Worm (Caenorhabditis elegans) whole organism, L3 larva: Measurements from ENCODE around the gene gnrr-6.

Experiments
- R02D3.7 ChIP-seq: fragments of 150-350 bp; optimal IDR thresholded peaks from 2 replicates; lab custom pipeline; 2014; ENCODE audit warnings: missing biosample characterization, missing genetic modification characterization
- ZK546.5 ChIP-seq: sonication (generic microtip); optimal IDR thresholded peaks from 2 replicates; lab custom pipeline; 2017; ENCODE audit warnings: missing biosample characterization, missing genetic modification characterization
- aly-2 ChIP-seq: fragments of 150-350 bp; optimal IDR thresholded peaks from 2 replicates; lab custom pipeline; 2014; ENCODE audit warnings: missing biosample characterization, missing genetic modification characterization
- ceh-16 ChIP-seq: sonication (generic microtip); optimal IDR thresholded peaks from 2 replicates; lab custom pipeline; 2017; ENCODE audit warnings: missing biosample characterization, missing genetic modification characterization
- ceh-28 ChIP-seq: fragments of 150-350 bp; optimal IDR thresholded peaks from 2 replicates; lab custom pipeline; 2014; ENCODE audit warnings: missing biosample characterization, missing genetic modification reagents, missing genetic modification characterization
- ceh-82 ChIP-seq: fragments of 150-350 bp; optimal IDR thresholded peaks from 2 replicates; lab custom pipeline; 2014; ENCODE audit warnings: missing biosample characterization, missing genetic modification characterization
- egl-27 ChIP-seq: sonication (generic microtip); optimal IDR thresholded peaks from 4 replicates; lab custom pipeline; 2017; ENCODE audit warnings: missing biosample characterization, missing genetic modification reagents, missing genetic modification characterization
- egl-5 ChIP-seq: fragments of 150-350 bp; optimal IDR thresholded peaks from 2 replicates; lab custom pipeline; 2017; ENCODE audit warnings: missing biosample characterization, missing genetic modification reagents, missing genetic modification characterization, inconsistent platforms
- elt-1 ChIP-seq: fragments of 150-350 bp; optimal IDR thresholded peaks from 2 replicates; lab custom pipeline; 2014; ENCODE audit warnings: missing biosample characterization, missing genetic modification characterization
- elt-2 ChIP-seq: sonication (generic microtip); optimal IDR thresholded peaks from 2 replicates; lab custom pipeline; 2016; ENCODE audit warnings: missing genetic modification reagents, mild to moderate bottlenecking, missing genetic modification characterization, missing compliant biosample characterization
- elt-3 ChIP-seq, 3 experiments: fragments of 150-350 bp in 1 of 3; sonication (generic microtip) in 2 of 3; optimal IDR thresholded peaks; 2 replicates in 2 of 3; 4 replicates in 1 of 3; lab custom pipeline; 2014 to 2017; ENCODE audit warnings: missing biosample characterization in 3 of 3, missing genetic modification characterization in 3 of 3
- eor-1 ChIP-seq, 2 experiments: fragments of 150-350 bp; optimal IDR thresholded peaks; 2 replicates each; lab custom pipeline; 2014 to 2018; ENCODE audit warnings: missing biosample characterization in 2 of 2, missing genetic modification characterization in 2 of 2
- fkh-10 ChIP-seq: sonication (generic microtip); optimal IDR thresholded peaks from 2 replicates; lab custom pipeline; 2017; ENCODE audit warnings: missing biosample characterization, missing genetic modification reagents, missing genetic modification characterization
- fos-1 ChIP-seq: fragments of 150-350 bp; optimal IDR thresholded peaks from 2 replicates; lab custom pipeline; 2014; ENCODE audit warnings: missing biosample characterization, missing genetic modification characterization
- hmg-11 ChIP-seq: sonication (generic microtip); optimal IDR thresholded peaks from 2 replicates; lab custom pipeline; 2016; ENCODE audit warnings: missing genetic modification characterization, missing compliant biosample characterization
- jun-1 ChIP-seq: fragments of 150-350 bp; optimal IDR thresholded peaks from 2 replicates; lab custom pipeline; 2014; ENCODE audit warnings: missing biosample characterization, missing genetic modification reagents, missing genetic modification characterization
- lin-15B ChIP-seq: fragments of 150-350 bp; optimal IDR thresholded peaks from 2 replicates; lab custom pipeline; 2014; ENCODE audit warnings: missing biosample characterization, missing genetic modification characterization
- lin-39 ChIP-seq: fragments of 150-350 bp; optimal IDR thresholded peaks from 2 replicates; lab custom pipeline; 2018; ENCODE audit warnings: missing biosample characterization, missing genetic modification reagents, missing genetic modification characterization
- lsy-12 ChIP-seq: sonication (generic microtip); optimal IDR thresholded peaks from 2 replicates; lab custom pipeline; 2016; ENCODE audit warnings: mild to moderate bottlenecking, missing genetic modification characterization, missing compliant biosample characterization
- mdl-1 ChIP-seq: fragments of 150-350 bp; optimal IDR thresholded peaks from 2 replicates; lab custom pipeline; 2014; ENCODE audit warnings: missing biosample characterization, missing genetic modification characterization
- mml-1 ChIP-seq: fragments of 150-350 bp; sonication (generic microtip); optimal IDR thresholded peaks from 3 replicates; lab custom pipeline; 2014; ENCODE audit warnings: missing biosample characterization, missing genetic modification characterization
- nfya-1 ChIP-seq: sonication (generic microtip); optimal IDR thresholded peaks from 2 replicates; lab custom pipeline; 2017; ENCODE audit warnings: missing genetic modification characterization, mild to moderate bottlenecking, missing compliant biosample characterization, antibody characterized with exemption, moderate library complexity; ENCODE audit not compliant: insufficient read depth
- nhr-11 ChIP-seq: fragments of 150-350 bp; optimal IDR thresholded peaks from 2 replicates; lab custom pipeline; 2014; ENCODE audit warnings: missing biosample characterization, missing genetic modification characterization
- nhr-23 ChIP-seq: fragments of 150-350 bp; optimal IDR thresholded peaks from 2 replicates; lab custom pipeline; 2014; ENCODE audit warnings: missing biosample characterization, missing genetic modification reagents, missing genetic modification characterization
- nhr-237 ChIP-seq: fragments of 150-350 bp; optimal IDR thresholded peaks from 2 replicates; lab custom pipeline; 2014; ENCODE audit warnings: missing biosample characterization, missing genetic modification characterization
- nhr-25 ChIP-seq: sonication (generic microtip); optimal IDR thresholded peaks from 2 replicates; lab custom pipeline; 2017; ENCODE audit warnings: missing biosample characterization, missing genetic modification characterization
- nhr-28 ChIP-seq: fragments of 150-350 bp; optimal IDR thresholded peaks from 2 replicates; lab custom pipeline; 2014; ENCODE audit warnings: missing biosample characterization, missing genetic modification characterization
- nhr-43 ChIP-seq: sonication (generic microtip); optimal IDR thresholded peaks from 2 replicates; lab custom pipeline; 2016; ENCODE audit warnings: mild to moderate bottlenecking, missing genetic modification characterization, missing compliant biosample characterization; ENCODE audit not compliant: poor library complexity, severe bottlenecking
- nhr-76 ChIP-seq: fragments of 150-350 bp; sonication (generic microtip); optimal IDR thresholded peaks from 5 replicates; lab custom pipeline; 2014; ENCODE audit warnings: missing biosample characterization, missing genetic modification characterization
- nhr-77 ChIP-seq: fragments of 150-350 bp; optimal IDR thresholded peaks from 2 replicates; lab custom pipeline; 2014; ENCODE audit warnings: missing biosample characterization, missing genetic modification characterization
- pha-4 ChIP-seq: fragments of 150-350 bp; optimal IDR thresholded peaks from 2 replicates; lab custom pipeline; 2014; ENCODE audit warnings: missing biosample characterization, missing genetic modification reagents, missing genetic modification characterization
- pqm-1 ChIP-seq: fragments of 150-350 bp; optimal IDR thresholded peaks from 2 replicates; lab custom pipeline; 2017; ENCODE audit warnings: missing biosample characterization, missing genetic modification characterization, inconsistent platforms
- sea-2 ChIP-seq: fragments of 150-350 bp; sonication (generic microtip); optimal IDR thresholded peaks from 4 replicates; lab custom pipeline; 2014; ENCODE audit warnings: missing biosample characterization, missing genetic modification reagents, missing genetic modification characterization
- skn-1 ChIP-seq: fragments of 150-350 bp; optimal IDR thresholded peaks from 2 replicates; lab custom pipeline; 2014; ENCODE audit warnings: missing biosample characterization, missing genetic modification characterization
- snpc-4 ChIP-seq: fragments of 150-350 bp; optimal IDR thresholded peaks from 2 replicates; lab custom pipeline; 2014; ENCODE audit warnings: missing biosample characterization, missing genetic modification characterization
- tbx-2 ChIP-seq: sonication (generic microtip); optimal IDR thresholded peaks from 2 replicates; lab custom pipeline; 2016; ENCODE audit warnings: mild to moderate bottlenecking, missing genetic modification characterization, missing compliant biosample characterization
- unc-39 ChIP-seq: sonication (generic microtip); optimal IDR thresholded peaks from 4 replicates; lab custom pipeline; 2017; ENCODE audit warnings: missing biosample characterization, missing genetic modification characterization
- zag-1 ChIP-seq: fragments of 150-350 bp; optimal IDR thresholded peaks from 2 replicates; lab custom pipeline; 2014; ENCODE audit warnings: missing biosample characterization, missing genetic modification characterization
- ztf-11 ChIP-seq: fragments of 150-350 bp; optimal IDR thresholded peaks from 2 replicates; lab custom pipeline; 2014; ENCODE audit warnings: missing biosample characterization, missing genetic modification characterization
- ztf-4 ChIP-seq: fragments of 150-350 bp; optimal IDR thresholded peaks from 2 replicates; lab custom pipeline; 2014; ENCODE audit warnings: missing biosample characterization, missing genetic modification characterization

The gnrr-6 gene

ce11 chrX:11206953-11207352 lies 28.3 kb downstream of the gnrr-6 start, which contains the start of gene hst-2:
TSS of gene hst-2 (minus strand) at chrX:11207155.
- peak; percentile 7 for TF ChIP-seq ztf-4 (tag; lab: Kevin White, UChicago)
- TF ChIP-seq hmg-11 (tag; lab: Kevin White, UChicago), result peak; percentile 84
- TF ChIP-seq nhr-25 (tag; lab: Kevin White, UChicago), result peak; percentile 89
- TF ChIP-seq elt-3 (tag; optimal IDR thresholded peaks at IDR 0.05; lab: Kevin White, UChicago), result peak in 1 of 3 experiments; percentile 18
- no peak for TF ChIP-seq aly-2 (tag; lab: Kevin White, UChicago)
- TF ChIP-seq elt-2 (tag; lab: Kevin White, UChicago), result peak; percentile 80
- no peak for TF ChIP-seq nhr-28 (tag; lab: Kevin White, UChicago)
- peak; percentile 85 for TF ChIP-seq nfya-1
- no peak for TF ChIP-seq nhr-76 (tag; lab: Kevin White, UChicago)
- TF ChIP-seq pha-4 (tag; lab: Kevin White, UChicago), result peak; percentile 96
- peak; percentile 84 for TF ChIP-seq nhr-43
- peak; percentile 45 for TF ChIP-seq ceh-82
- peak; percentile 53 for TF ChIP-seq egl-5 (tag; lab: Kevin White, UChicago)
- no peak for TF ChIP-seq mml-1 (tag; lab: Kevin White, UChicago)
- TF ChIP-seq jun-1, result peak; percentile 90
- no peak for TF ChIP-seq fkh-10 (GFP tag; lab: Kevin White, UChicago)
- peak; percentile 34 for TF ChIP-seq lin-39 (tag; lab: Kevin White, UChicago)
- TF ChIP-seq fos-1 (tag; lab: Kevin White, UChicago), result no peak
- TF ChIP-seq zag-1 (tag; lab: Kevin White, UChicago), result no peak
- peak; percentile 82 for TF ChIP-seq ceh-28 (tag; lab: Kevin White, UChicago)
- TF ChIP-seq mdl-1 (tag; lab: Kevin White, UChicago), result no peak
- TF ChIP-seq snpc-4 (tag; lab: Kevin White, UChicago), result peak; percentile 54
- TF ChIP-seq R02D3.7 (tag; lab: Kevin White, UChicago), result peak; percentile 52
- TF ChIP-seq nhr-11 (tag; lab: Kevin White, UChicago), result peak; percentile 25
- TF ChIP-seq nhr-77, result peak; percentile 55
- peak; percentile 54 for TF ChIP-seq skn-1 (tag; lab: Kevin White, UChicago)
- TF ChIP-seq pqm-1 (tag; lab: Kevin White, UChicago), result peak; percentile 62
- TF ChIP-seq tbx-2 (tag; lab: Kevin White, UChicago), result peak; percentile 88
- TF ChIP-seq lsy-12, result peak; percentile 74
- TF ChIP-seq nhr-237, result no peak
- peak; percentile 52 for TF ChIP-seq lin-15B
- TF ChIP-seq elt-1 (tag; lab: Kevin White, UChicago), result peak; percentile 6
- TF ChIP-seq nhr-23 (tag; lab: Kevin White, UChicago), result peak; percentile 93

- TF ChIP-seq elt-2 (tag; lab: Kevin White, UChicago) (no peak), mml-1 (tag; lab: Kevin White, UChicago) (no peak), eor-1 (tag; optimal IDR thresholded peaks at IDR 0.05; lab: Kevin White, UChicago) (no peak), unc-39 (tag; lab: Kevin White, UChicago) (no peak), ztf-4 (tag; lab: Kevin White, UChicago) (no peak), ZK546.5 (no peak), fos-1 (tag; lab: Kevin White, UChicago) (no peak), egl-27 (no peak), nhr-23 (tag; lab: Kevin White, UChicago) (no peak)
Measured at ce11 chrX:11208788-11209187, 30.1 kb downstream of the gnrr-6 start, which contains the start of gene C34F6.5. TSS of gene C34F6.5 (minus strand) at chrX:11208888.

- no peak for TF ChIP-seq ztf-11 (tag; lab: Kevin White, UChicago)
- TF ChIP-seq ceh-16 (tag; lab: Kevin White, UChicago), result no peak
- no peak for TF ChIP-seq ceh-82
- no peak for TF ChIP-seq mml-1 (tag; lab: Kevin White, UChicago)
- no peak for TF ChIP-seq R02D3.7 (tag; lab: Kevin White, UChicago)
- no peak for TF ChIP-seq unc-39 (tag; lab: Kevin White, UChicago)
- TF ChIP-seq lin-39 (tag; lab: Kevin White, UChicago), result no peak
- no peak for TF ChIP-seq sea-2 (GFP tag; lab: Kevin White, UChicago)
- TF ChIP-seq snpc-4 (tag; lab: Kevin White, UChicago), result no peak
- TF ChIP-seq hmg-11 (tag; lab: Kevin White, UChicago), result no peak
- TF ChIP-seq eor-1 (tag; optimal IDR thresholded peaks at IDR 0.05; lab: Kevin White, UChicago), result no peak
- no peak for TF ChIP-seq tbx-2 (tag; lab: Kevin White, UChicago)
- no peak for TF ChIP-seq pha-4 (tag; lab: Kevin White, UChicago)
Measured at ce11 chrX:11210417-11210816, 31.7 kb downstream of the gnrr-6 start.
